Worm (Caenorhabditis elegans) whole organism, L2 larva: Measurements from ENCODE around the gene unc-119.

Experiments
- C34F6.9 ChIP-seq: fragments of 150-350 bp; optimal IDR thresholded peaks from 2 replicates; lab custom pipeline; 2014; ENCODE audit warnings: missing biosample characterization, missing genetic modification characterization
- F13H6.1 ChIP-seq: sonication (generic microtip); optimal IDR thresholded peaks from 2 replicates; lab custom pipeline; 2016; ENCODE audit warnings: missing genetic modification characterization, missing compliant biosample characterization
- R02D3.7 ChIP-seq: fragments of 150-350 bp; optimal IDR thresholded peaks from 2 replicates; lab custom pipeline; 2014; ENCODE audit warnings: missing biosample characterization, missing genetic modification characterization
- Y55F3AM.14 ChIP-seq: fragments of 200-800 bp; sonication (Bioruptor generic); optimal IDR thresholded peaks from 2 replicates; lab custom pipeline; 2018; ENCODE audit warnings: mild to moderate bottlenecking, missing genetic modification characterization, missing compliant biosample characterization
- alr-1 ChIP-seq: fragments of 150-350 bp; optimal IDR thresholded peaks from 2 replicates; lab custom pipeline; 2014; ENCODE audit warnings: missing biosample characterization, missing genetic modification characterization
- blmp-1 ChIP-seq: sonication (generic microtip); optimal IDR thresholded peaks from 2 replicates; lab custom pipeline; 2017; ENCODE audit warnings: missing genetic modification characterization, mild to moderate bottlenecking, missing compliant biosample characterization, antibody characterized with exemption, moderate library complexity; ENCODE audit not compliant: insufficient read depth
- ceh-16 ChIP-seq: fragments of 150-350 bp; optimal IDR thresholded peaks from 2 replicates; lab custom pipeline; 2014; ENCODE audit warnings: missing biosample characterization, missing genetic modification characterization
- crh-2 ChIP-seq: sonication (generic microtip); optimal IDR thresholded peaks from 2 replicates; lab custom pipeline; 2017; ENCODE audit warnings: missing biosample characterization, missing genetic modification characterization
- dmd-4 ChIP-seq: sonication (generic microtip); optimal IDR thresholded peaks from 2 replicates; lab custom pipeline; 2017; ENCODE audit warnings: missing biosample characterization, missing genetic modification characterization
- elt-1 ChIP-seq: fragments of 150-350 bp; optimal IDR thresholded peaks from 2 replicates; lab custom pipeline; 2014; ENCODE audit warnings: missing biosample characterization, missing genetic modification characterization
- elt-3 ChIP-seq: sonication (generic microtip); optimal IDR thresholded peaks from 2 replicates; lab custom pipeline; 2017; ENCODE audit warnings: missing biosample characterization, missing genetic modification characterization
- fos-1 ChIP-seq: fragments of 150-350 bp; optimal IDR thresholded peaks from 2 replicates; lab custom pipeline; 2014; ENCODE audit warnings: missing biosample characterization, missing genetic modification characterization
- gmeb-1 ChIP-seq: fragments of 150-350 bp; optimal IDR thresholded peaks from 2 replicates; lab custom pipeline; 2014; ENCODE audit warnings: missing biosample characterization, missing genetic modification characterization
- lin-11 ChIP-seq: fragments of 150-350 bp; sonication (generic microtip); optimal IDR thresholded peaks from 2 replicates; lab custom pipeline; 2014; ENCODE audit warnings: missing biosample characterization, missing genetic modification characterization, inconsistent platforms, mixed read lengths
- lin-13 ChIP-seq: fragments of 150-350 bp; optimal IDR thresholded peaks from 2 replicates; lab custom pipeline; 2014; ENCODE audit warnings: missing biosample characterization, missing genetic modification reagents, missing genetic modification characterization
- lin-39 ChIP-seq: fragments of 150-350 bp; optimal IDR thresholded peaks from 2 replicates; lab custom pipeline; 2014; ENCODE audit warnings: missing biosample characterization, missing genetic modification reagents, missing genetic modification characterization
- lsy-2 ChIP-seq, 2 experiments: fragments of 150-350 bp in 1 of 2; sonication (generic microtip) in 1 of 2; optimal IDR thresholded peaks; 2 replicates each; lab custom pipeline; 2014 to 2017; ENCODE audit warnings: missing biosample characterization in 2 of 2, missing genetic modification characterization in 2 of 2
- mab-5 ChIP-seq: fragments of 150-350 bp; optimal IDR thresholded peaks from 2 replicates; lab custom pipeline; 2014; ENCODE audit warnings: missing biosample characterization, missing genetic modification characterization
- mdl-1 ChIP-seq, 2 experiments: fragments of 150-350 bp in 1 of 2; sonication (generic microtip) in 1 of 2; optimal IDR thresholded peaks; 2 replicates each; lab custom pipeline; 2017; ENCODE audit warnings: missing biosample characterization in 2 of 2, missing genetic modification characterization in 2 of 2
- nhr-10 ChIP-seq: sonication (generic microtip); optimal IDR thresholded peaks from 2 replicates; lab custom pipeline; 2017; ENCODE audit warnings: missing biosample characterization, missing genetic modification characterization
- nhr-11 ChIP-seq: fragments of 150-350 bp; optimal IDR thresholded peaks from 2 replicates; lab custom pipeline; 2014; ENCODE audit warnings: missing biosample characterization, missing genetic modification characterization
- nhr-12 ChIP-seq: fragments of 150-350 bp; optimal IDR thresholded peaks from 2 replicates; lab custom pipeline; 2014; ENCODE audit warnings: missing biosample characterization, missing genetic modification characterization
- nhr-129 ChIP-seq: fragments of 150-350 bp; optimal IDR thresholded peaks from 2 replicates; lab custom pipeline; 2014; ENCODE audit warnings: missing biosample characterization, missing genetic modification characterization
- nhr-237 ChIP-seq: fragments of 150-350 bp; optimal IDR thresholded peaks from 2 replicates; lab custom pipeline; 2014; ENCODE audit warnings: missing biosample characterization, missing genetic modification characterization
- nhr-77 ChIP-seq: fragments of 150-350 bp; optimal IDR thresholded peaks from 2 replicates; lab custom pipeline; 2014; ENCODE audit warnings: missing biosample characterization, missing genetic modification characterization
- peb-1 ChIP-seq: fragments of 150-350 bp; optimal IDR thresholded peaks from 2 replicates; lab custom pipeline; 2014; ENCODE audit warnings: missing biosample characterization, missing genetic modification characterization
- sem-4 ChIP-seq: fragments of 150-350 bp; optimal IDR thresholded peaks from 2 replicates; lab custom pipeline; 2014; ENCODE audit warnings: missing biosample characterization, missing genetic modification reagents, missing genetic modification characterization
- sma-3 ChIP-seq: sonication (generic microtip); optimal IDR thresholded peaks from 2 replicates; lab custom pipeline; 2016; ENCODE audit warnings: missing genetic modification reagents, missing genetic modification characterization, missing compliant biosample characterization
- sma-9 ChIP-seq, 2 experiments: fragments of 150-350 bp in 1 of 2; sonication (generic microtip) in 1 of 2; optimal IDR thresholded peaks; 2 replicates each; lab custom pipeline; 2014 to 2016; ENCODE audit warnings: missing genetic modification characterization in 2 of 2, mild to moderate bottlenecking in 1 of 2, missing biosample characterization in 1 of 2, missing compliant biosample characterization in 1 of 2, missing genetic modification reagents in 1 of 2, moderate library complexity in 1 of 2
- snpc-4 ChIP-seq: fragments of 150-350 bp; optimal IDR thresholded peaks from 2 replicates; lab custom pipeline; 2014; ENCODE audit warnings: missing biosample characterization, missing genetic modification characterization
- unc-39 ChIP-seq: fragments of 150-350 bp; optimal IDR thresholded peaks from 2 replicates; lab custom pipeline; 2014; ENCODE audit warnings: missing biosample characterization, missing genetic modification characterization
- unc-55 ChIP-seq: fragments of 150-350 bp; sonication (generic microtip); optimal IDR thresholded peaks from 3 replicates; lab custom pipeline; 2014; ENCODE audit warnings: missing biosample characterization, missing genetic modification reagents, missing genetic modification characterization
- unc-62 ChIP-seq: fragments of 150-350 bp; optimal IDR thresholded peaks from 2 replicates; lab custom pipeline; 2014; ENCODE audit warnings: missing biosample characterization, missing genetic modification reagents, missing genetic modification characterization
- zag-1 ChIP-seq: fragments of 150-350 bp; optimal IDR thresholded peaks from 2 replicates; lab custom pipeline; 2014; ENCODE audit warnings: missing biosample characterization, missing genetic modification characterization
- ztf-1 ChIP-seq: fragments of 200-800 bp; sonication (Bioruptor generic); conservative IDR thresholded peaks from 2 replicates; pipeline ENCODE4 v1.3.6; 2022; ENCODE audit warnings: missing genetic modification characterization, missing compliant biosample characterization
- ztf-11 ChIP-seq: sonication (generic microtip); optimal IDR thresholded peaks from 2 replicates; lab custom pipeline; 2017; ENCODE audit warnings: missing biosample characterization, missing genetic modification characterization

The unc-119 gene

DNA sequence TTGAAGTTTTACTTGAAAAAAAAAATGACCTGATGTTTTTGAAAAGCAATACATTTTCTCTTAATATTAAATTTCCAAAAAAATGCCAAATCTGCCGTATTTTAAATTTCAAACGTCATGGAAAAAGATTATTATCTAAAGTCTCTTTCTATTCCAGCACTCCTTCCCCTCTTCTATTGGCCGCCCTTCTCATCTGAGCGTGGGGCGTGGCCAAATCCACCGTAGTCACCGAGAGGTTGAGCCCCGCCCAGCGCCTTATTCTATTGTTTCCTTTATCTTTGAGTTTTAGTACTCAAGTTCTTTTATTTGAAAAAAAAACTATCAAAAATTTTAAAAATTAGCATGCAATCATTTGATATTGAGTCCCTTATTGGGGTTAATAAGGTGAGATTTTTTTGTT lies 17.6 kb downstream of the unc-119 start, which contains the start of gene vab-7:
Gene vab-7 (plus strand): TSS at position 301 of the 400 bp plus-strand sequence.
- TF ChIP-seq elt-1 (tag; lab: Kevin White, UChicago) (no peak), nhr-12 (tag; lab: Kevin White, UChicago) (no peak), unc-39 (tag; lab: Kevin White, UChicago) (no peak), ztf-11 (no peak), lin-13 (GFP tag; lab: Kevin White, UChicago) (no peak), ztf-1 (GFP tag; lab: Robert Waterston, UW) (no peak), nhr-77 (tag; lab: Kevin White, UChicago) (no peak), ceh-16 (tag; lab: Kevin White, UChicago) (no peak), R02D3.7 (tag; lab: Kevin White, UChicago) (no peak), sem-4 (tag; lab: Kevin White, UChicago) (no peak), unc-62 (GFP tag; lab: Kevin White, UChicago) (no peak)

DNA sequence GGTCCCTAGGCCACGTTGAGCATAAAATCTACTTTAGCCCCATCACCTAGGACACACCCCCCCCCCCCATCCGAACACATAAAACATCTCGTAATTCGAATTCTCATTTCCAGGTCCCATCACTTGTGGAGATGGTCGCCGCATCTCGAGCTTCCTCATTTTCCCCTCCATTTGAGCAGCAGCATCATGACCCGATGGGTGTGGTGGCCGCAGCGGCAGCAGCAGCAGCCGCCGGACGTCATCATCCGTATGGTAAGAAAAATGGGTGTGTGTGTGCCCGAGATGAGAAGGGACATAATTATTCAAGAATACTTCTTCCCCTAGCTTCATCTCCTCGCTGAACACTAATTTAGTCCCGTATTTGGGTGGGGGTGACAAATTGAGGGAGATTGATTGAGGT lies 19.0 kb downstream of the unc-119 start:
- no peak for TF ChIP-seq lin-11
- no peak for TF ChIP-seq elt-3 (tag; lab: Kevin White, UChicago)
- TF ChIP-seq nhr-129 (tag; lab: Kevin White, UChicago) = no peak
- TF ChIP-seq mab-5 (tag; lab: Kevin White, UChicago) = no peak
- no peak for TF ChIP-seq F13H6.1 (tag; lab: Kevin White, UChicago)
- TF ChIP-seq nhr-77 (tag; lab: Kevin White, UChicago) = no peak
- TF ChIP-seq peb-1 = no peak
- no peak for TF ChIP-seq sma-9 (GFP tag; optimal IDR thresholded peaks at IDR 0.05; lab: Kevin White, UChicago)
- no peak for TF ChIP-seq sma-9 (tag; optimal IDR thresholded peaks at IDR 0.05; lab: Kevin White, UChicago)
- TF ChIP-seq R02D3.7 (tag; lab: Kevin White, UChicago) = no peak
- TF ChIP-seq alr-1 (tag; lab: Kevin White, UChicago) = no peak
- TF ChIP-seq dmd-4 (tag; lab: Kevin White, UChicago) = no peak
- TF ChIP-seq nhr-11 (tag; lab: Kevin White, UChicago) = no peak
- TF ChIP-seq elt-1 (tag; lab: Kevin White, UChicago) = no peak
- TF ChIP-seq mdl-1 (tag; optimal IDR thresholded peaks at IDR 0.05; lab: Kevin White, UChicago) = no peak
- no peak for TF ChIP-seq lin-39 (tag; lab: Kevin White, UChicago)
- TF ChIP-seq, all 48 proteins: peak for 0

DNA sequence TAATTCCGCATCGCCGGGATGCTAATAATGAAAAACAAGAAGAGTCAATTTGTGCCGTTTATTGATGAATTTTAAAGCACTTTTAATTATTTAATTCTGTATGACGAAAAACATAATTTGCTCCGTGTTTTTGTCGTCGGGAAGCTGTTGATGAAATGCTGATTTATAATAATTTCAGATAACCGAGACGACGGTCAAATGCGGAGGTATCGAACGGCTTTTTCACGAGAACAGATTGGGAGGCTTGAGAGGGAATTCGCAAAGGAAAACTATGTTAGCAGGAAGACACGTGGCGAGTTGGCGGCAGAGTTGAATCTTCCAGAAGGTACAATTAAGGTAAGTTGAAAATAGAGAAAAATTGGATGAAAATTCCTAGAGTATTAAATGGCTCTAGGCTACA lies 21.1 kb downstream of the unc-119 start:
- TF ChIP-seq nhr-11 (tag; lab: Kevin White, UChicago) = no peak
- TF ChIP-seq crh-2 (tag; lab: Kevin White, UChicago) = no peak
- TF ChIP-seq Y55F3AM.14 = no peak
- no peak for TF ChIP-seq gmeb-1 (tag; lab: Kevin White, UChicago)
- no peak for TF ChIP-seq nhr-237 (tag; lab: Kevin White, UChicago)

DNA sequence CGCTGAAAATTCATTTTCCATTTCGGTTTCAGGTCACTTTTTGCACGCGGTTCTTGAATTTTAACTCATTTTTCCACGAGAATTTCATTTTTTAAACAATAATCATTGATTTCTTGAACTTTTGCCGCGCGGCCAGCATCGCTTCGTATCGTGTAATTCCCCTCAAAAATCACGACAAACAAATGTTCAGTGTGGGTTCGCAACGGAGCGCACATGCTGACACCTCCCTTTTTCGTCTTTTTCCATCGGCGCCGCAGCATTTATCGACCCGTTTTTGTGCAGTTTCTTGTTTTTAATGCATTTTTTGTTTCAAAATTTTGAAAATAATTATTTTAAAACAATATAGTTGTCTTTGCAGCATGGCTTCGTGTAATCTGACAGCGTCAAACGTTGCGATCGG lies 28.4 kb downstream of the unc-119 start, which contains the start of gene M142.5:
Gene M142.5 (plus strand): TSS at position 352 of the 400 bp plus-strand sequence.
- TF ChIP-seq lin-13 (GFP tag; lab: Kevin White, UChicago) (no peak), sma-3 (GFP tag; lab: Kevin White, UChicago) (peak; percentile 22), lsy-2 (tag; optimal IDR thresholded peaks at IDR 0.05; lab: Kevin White, UChicago) (peak in 1 of 2 experiments; percentile 34), sem-4 (tag; lab: Kevin White, UChicago) (no peak), lin-11 (no peak), unc-55 (GFP tag; lab: Kevin White, UChicago) (peak; percentile 39), blmp-1 (tag; lab: Kevin White, UChicago) (no peak), C34F6.9 (tag; lab: Kevin White, UChicago) (peak; percentile 47)
- TF ChIP-seq, all 48 proteins: peak for 4

- TF ChIP-seq nhr-10 (tag; lab: Kevin White, UChicago) (no peak), unc-39 (tag; lab: Kevin White, UChicago) (no peak), elt-3 (tag; lab: Kevin White, UChicago) (no peak), sma-3 (GFP tag; lab: Kevin White, UChicago) (no peak), snpc-4 (tag; lab: Kevin White, UChicago) (no peak), zag-1 (tag; lab: Kevin White, UChicago) (no peak), lin-13 (GFP tag; lab: Kevin White, UChicago) (no peak), alr-1 (tag; lab: Kevin White, UChicago) (no peak), fos-1 (tag; lab: Kevin White, UChicago) (no peak), gmeb-1 (tag; lab: Kevin White, UChicago) (no peak), nhr-11 (tag; lab: Kevin White, UChicago) (no peak), elt-1 (tag; lab: Kevin White, UChicago) (no peak)
- TF ChIP-seq, all 48 proteins: peak for 0
Observed at ce11 chrIII:10933331-10933730, 30.9 kb downstream of the unc-119 start, which contains the start of gene M142.8. M142.8 (plus strand) TSS chrIII:10933631.
